Fruit fly (Drosophila melanogaster): Measurements from ENCODE around the gene SNF4Agamma.

Gene SNF4Agamma

dm6 chr3R:21127352-21127985, 13.1 kb upstream of the SNF4Agamma start, which contains the start of the genes slmb and CG5793 (continued):
- TF ChIP-seq Hr39 (optimal IDR thresholded peaks at IDR 0.05) (no peak), CG14710 (tag; optimal IDR thresholded peaks at IDR 0.05) (peak; percentile 66), CG11504 (tag; optimal IDR thresholded peaks at IDR 0.05) (no peak), CG12391 (tag; optimal IDR thresholded peaks at IDR 0.05) (peak; percentile 34), Hr3 (GFP tag; optimal IDR thresholded peaks at IDR 0.05) (peak; percentile 18), HmgD (GFP tag; optimal IDR thresholded peaks at IDR 0.05) (peak; percentile 56), CG10267 (tag; optimal IDR thresholded peaks at IDR 0.05) (peak; percentile 94), tap (tag; optimal IDR thresholded peaks at IDR 0.05) (no peak), CG8388 (GFP tag; optimal IDR thresholded peaks at IDR 0.05) (no peak), Xbp1 (GFP tag; optimal IDR thresholded peaks at IDR 0.05) (peak; percentile 65), CG6175 (GFP tag; IDR thresholded peaks at IDR 0.05) (no peak), Ravus (GFP tag; IDR thresholded peaks at IDR 0.05) (no peak), CG13123 (GFP tag; optimal IDR thresholded peaks at IDR 0.05) (no peak), vfl (GFP tag; optimal IDR thresholded peaks at IDR 0.05) (no peak), CG7745 (tag; optimal IDR thresholded peaks at IDR 0.05) (no peak), Aef1 (GFP tag; IDR thresholded peaks at IDR 0.05) (no peak), ken (GFP tag; IDR thresholded peaks at IDR 0.05) (peak; percentile 62; the same call in 1 of the 3 replicates), CTCF (GFP tag; optimal IDR thresholded peaks at IDR 0.05) (no peak), CG4820 (GFP tag; optimal IDR thresholded peaks at IDR 0.05) (peak; percentile 32), NFAT (GFP tag; IDR thresholded peaks at IDR 0.05) (0 out of 2 replicates have a peak, but pooled peaks have one; percentile 29), CG14014 (GFP tag; IDR thresholded peaks at IDR 0.05) (0 out of 2 replicates have a peak, but pooled peaks have one; percentile 32), CG43689 (GFP tag; IDR thresholded peaks at IDR 0.05) (no peak), nerfin-2 (GFP tag; IDR thresholded peaks at IDR 0.05; ENCODE audit: partially characterized antibody) (no peak), Ada2b (GFP tag; IDR thresholded peaks at IDR 0.05) (no peak), CG30020 (tag; optimal IDR thresholded peaks at IDR 0.05) (peak; percentile 50), croc (GFP tag; conservative IDR thresholded peaks at IDR 0.05) (no peak), CG9727 (GFP tag; optimal IDR thresholded peaks at IDR 0.05) (peak; percentile 49), CG9215 (GFP tag; IDR thresholded peaks at IDR 0.05) (no peak; the same call in 1 of the 2 replicates), lab (GFP tag; optimal IDR thresholded peaks at IDR 0.05) (no peak), dpn (GFP tag; optimal IDR thresholded peaks at IDR 0.05) (peak; percentile 59 to 67), CG15011 (GFP tag; optimal IDR thresholded peaks at IDR 0.05) (no peak), sim (GFP tag; IDR thresholded peaks at IDR 0.05) (no peak), CG17186 (GFP tag; optimal IDR thresholded peaks at IDR 0.05) (peak; percentile 68), CoRest (tag; optimal IDR thresholded peaks at IDR 0.05) (peak; percentile 20), CG6765 (GFP tag; optimal IDR thresholded peaks at IDR 0.05) (no peak), HLH3B (GFP tag; IDR thresholded peaks at IDR 0.05) (peak; percentile 42), gro (GFP tag; optimal IDR thresholded peaks at IDR 0.05) (peak; percentile 21), disco-r (GFP tag; optimal IDR thresholded peaks at IDR 0.05) (no peak), CG11560 (tag; IDR thresholded peaks at IDR 0.05) (no peak), CG32532 (GFP tag; IDR thresholded peaks at IDR 0.05) (0 out of 2 replicates have a peak, but pooled peaks have one; percentile 47), CG4404 (GFP tag; IDR thresholded peaks at IDR 0.05) (no peak), gt (GFP tag; IDR thresholded peaks at IDR 0.05) (no peak), CG8359 (GFP tag; optimal IDR thresholded peaks at IDR 0.05; ENCODE audit: borderline replicate concordance) (no peak), CG12942 (GFP tag; optimal IDR thresholded peaks at IDR 0.05) (peak; percentile 8), CG2120 (GFP tag; optimal IDR thresholded peaks at IDR 0.05) (peak; percentile 79), hkb (optimal IDR thresholded peaks at IDR 0.05) (no peak), hkb (GFP tag; IDR thresholded peaks at IDR 0.05) (peak; percentile 37; the same call in 1 of the 2 replicates), CG9876 (GFP tag; optimal IDR thresholded peaks at IDR 0.05) (peak; percentile 35), ewg (GFP tag; optimal IDR thresholded peaks at IDR 0.05) (no peak), her (GFP tag; optimal IDR thresholded peaks at IDR 0.05) (peak; percentile 91), Gsc (GFP tag; IDR thresholded peaks at IDR 0.05) (no peak), Blimp-1 (GFP tag; optimal IDR thresholded peaks at IDR 0.05) (no peak)
